Worm (Caenorhabditis elegans): ENCODE data around the gene ZC302.3.

DNA sequence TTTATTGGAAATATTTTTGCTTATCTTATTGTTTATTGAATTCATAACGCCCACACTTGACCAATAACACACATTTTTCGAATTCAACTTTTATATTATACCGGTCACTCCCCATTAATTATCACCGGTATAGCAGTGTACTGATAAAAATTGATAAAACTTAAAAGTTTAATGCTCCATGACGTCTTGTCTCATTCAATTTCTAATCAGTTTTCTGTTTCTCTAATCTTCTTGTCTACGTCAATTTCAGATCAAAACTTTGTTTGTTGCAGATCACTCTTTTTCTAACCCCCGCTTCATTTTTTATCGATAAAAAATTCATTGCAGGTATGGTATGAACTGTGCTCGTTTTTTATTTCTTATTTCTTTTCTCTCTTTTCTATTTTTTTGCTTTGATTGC, 47.5 kb downstream of the ZC302.3 start:
- TF ChIP-seq fkh-10 (GFP tag; optimal IDR thresholded peaks at IDR 0.05) (no peak), egl-27 (tag; optimal IDR thresholded peaks at IDR 0.05) (no peak), ztf-4 (tag; optimal IDR thresholded peaks at IDR 0.05) (no peak), mdl-1 (tag; optimal IDR thresholded peaks at IDR 0.05) (no peak), nfya-1 (tag; optimal IDR thresholded peaks at IDR 0.05; ENCODE audit: insufficient read depth) (no peak), ztf-11 (tag; optimal IDR thresholded peaks at IDR 0.05) (no peak), nhr-237 (tag; optimal IDR thresholded peaks at IDR 0.05) (no peak), elt-3 (tag; optimal IDR thresholded peaks at IDR 0.05) (no peak), unc-62 (GFP tag; optimal IDR thresholded peaks at IDR 0.05) (no peak), pha-4 (tag; optimal IDR thresholded peaks at IDR 0.05) (peak; percentile 81), snpc-4 (tag; optimal IDR thresholded peaks at IDR 0.05) (no peak)

All from whole organism, L3 larva.